Worm (Caenorhabditis elegans) whole organism, late embryonic: ENCODE results near the gene Y48A6B.7.
A peak's percentile ranks its signal among the peaks of the same experiment; 100 is the strongest.

Experiments
- C08G9.2 ChIP-seq: sonication (generic microtip); optimal IDR thresholded peaks from 2 replicates; lab custom pipeline; 2016; ENCODE audit warnings: mild to moderate bottlenecking, missing genetic modification characterization, moderate library complexity, missing compliant biosample characterization
- F13H6.1 ChIP-seq: sonication (generic microtip); optimal IDR thresholded peaks from 2 replicates; lab custom pipeline; 2016; ENCODE audit warnings: missing genetic modification characterization, missing compliant biosample characterization
- K02D7.2 ChIP-seq: sonication (generic microtip); optimal IDR thresholded peaks from 2 replicates; lab custom pipeline; 2017; ENCODE audit warnings: mild to moderate bottlenecking, missing genetic modification characterization, missing compliant biosample characterization
- T23F11.4 ChIP-seq: fragments of 200-800 bp; sonication (Bioruptor generic); optimal IDR thresholded peaks from 2 replicates; lab custom pipeline; 2018; ENCODE audit warnings: mild to moderate bottlenecking, missing genetic modification characterization, missing compliant biosample characterization
- Y22D7AL.16 ChIP-seq: sonication (generic microtip); optimal IDR thresholded peaks from 2 replicates; lab custom pipeline; 2016; ENCODE audit warnings: missing genetic modification characterization, missing compliant biosample characterization
- ahr-1 ChIP-seq: sonication (generic microtip); optimal IDR thresholded peaks from 2 replicates; lab custom pipeline; 2016; ENCODE audit warnings: missing genetic modification characterization, missing compliant biosample characterization
- ceh-19 ChIP-seq: fragments of 200-800 bp; sonication (Bioruptor generic); optimal IDR thresholded peaks from 2 replicates; lab custom pipeline; 2018; ENCODE audit warnings: mild to moderate bottlenecking, missing genetic modification characterization, missing compliant biosample characterization
- ceh-22 ChIP-seq: sonication (generic microtip); optimal IDR thresholded peaks from 2 replicates; lab custom pipeline; 2017; ENCODE audit warnings: missing biosample characterization, missing genetic modification characterization
- ceh-24 ChIP-seq: sonication (generic microtip); optimal IDR thresholded peaks from 2 replicates; lab custom pipeline; 2016; ENCODE audit warnings: mild to moderate bottlenecking, missing genetic modification characterization, missing compliant biosample characterization
- ceh-31 ChIP-seq: sonication (generic microtip); optimal IDR thresholded peaks from 2 replicates; lab custom pipeline; 2016; ENCODE audit warnings: missing genetic modification characterization, missing compliant biosample characterization
- ceh-34 ChIP-seq: sonication (generic microtip); optimal IDR thresholded peaks from 2 replicates; lab custom pipeline; 2016; ENCODE audit warnings: mild to moderate bottlenecking, missing genetic modification characterization, missing compliant biosample characterization
- ceh-45 ChIP-seq: fragments of 200-800 bp; sonication (Bioruptor generic); IDR thresholded peaks from 2 replicates; pipeline ENCODE4 v1.3.6; 2022; ENCODE audit warnings: missing genetic modification reagents, missing genetic modification characterization, missing compliant biosample characterization
- ceh-6 ChIP-seq: fragments of 200-800 bp; sonication (Bioruptor generic); optimal IDR thresholded peaks from 2 replicates; lab custom pipeline; 2018; ENCODE audit warnings: mild to moderate bottlenecking, missing genetic modification characterization, missing compliant biosample characterization
- ceh-9 ChIP-seq: sonication (generic microtip); optimal IDR thresholded peaks from 2 replicates; lab custom pipeline; 2016; ENCODE audit warnings: mild to moderate bottlenecking, missing genetic modification characterization, inconsistent platforms, missing compliant biosample characterization
- dmd-4 ChIP-seq: sonication (generic microtip); optimal IDR thresholded peaks from 2 replicates; lab custom pipeline; 2016; ENCODE audit warnings: borderline replicate concordance, missing genetic modification characterization, missing compliant biosample characterization
- dve-1 ChIP-seq: sonication (generic microtip); optimal IDR thresholded peaks from 2 replicates; lab custom pipeline; 2017; ENCODE audit warnings: antibody characterized with exemption, mild to moderate bottlenecking, missing genetic modification characterization, missing compliant biosample characterization
- elt-2 ChIP-seq: sonication (generic microtip); optimal IDR thresholded peaks from 2 replicates; lab custom pipeline; 2016; ENCODE audit warnings: missing genetic modification reagents, missing genetic modification characterization, missing compliant biosample characterization
- elt-4 ChIP-seq: sonication (generic microtip); optimal IDR thresholded peaks from 2 replicates; lab custom pipeline; 2016; ENCODE audit warnings: missing genetic modification characterization, missing compliant biosample characterization
- fax-1 ChIP-seq: sonication (generic microtip); optimal IDR thresholded peaks from 2 replicates; lab custom pipeline; 2016; ENCODE audit warnings: missing genotype, missing genetic modification characterization, missing compliant biosample characterization
- fkh-6 ChIP-seq: sonication (generic microtip); optimal IDR thresholded peaks from 2 replicates; lab custom pipeline; 2016; ENCODE audit warnings: missing genetic modification characterization, missing compliant biosample characterization
- hlh-13 ChIP-seq: fragments of 200-800 bp; sonication (Bioruptor generic); optimal IDR thresholded peaks from 2 replicates; lab custom pipeline; 2018; ENCODE audit warnings: mild to moderate bottlenecking, missing genetic modification characterization, missing compliant biosample characterization
- hlh-6 ChIP-seq: sonication (generic microtip); optimal IDR thresholded peaks from 2 replicates; lab custom pipeline; 2016; ENCODE audit warnings: missing genotype, missing genetic modification characterization, missing compliant biosample characterization
- lin-11 ChIP-seq: fragments of 200-800 bp; sonication (Bioruptor generic); optimal IDR thresholded peaks from 2 replicates; lab custom pipeline; 2018; ENCODE audit warnings: mild to moderate bottlenecking, missing genetic modification characterization, missing compliant biosample characterization
- madf-2 ChIP-seq: sonication (generic microtip); optimal IDR thresholded peaks from 2 replicates; lab custom pipeline; 2017; ENCODE audit warnings: missing genetic modification characterization, missing compliant biosample characterization
- mec-3 ChIP-seq: sonication (generic microtip); optimal IDR thresholded peaks from 2 replicates; lab custom pipeline; 2016; ENCODE audit warnings: borderline replicate concordance, missing genetic modification characterization, missing compliant biosample characterization
- nfya-1 ChIP-seq: sonication (generic microtip); optimal IDR thresholded peaks from 2 replicates; lab custom pipeline; 2017; ENCODE audit warnings: missing genetic modification characterization, mild to moderate bottlenecking, missing compliant biosample characterization, antibody characterized with exemption, moderate library complexity
- nhr-11 ChIP-seq: fragments of 150-350 bp; optimal IDR thresholded peaks from 2 replicates; lab custom pipeline; 2014; ENCODE audit warnings: missing biosample characterization, missing genetic modification characterization
- npax-4 ChIP-seq: sonication (generic microtip); optimal IDR thresholded peaks from 2 replicates; lab custom pipeline; 2016; ENCODE audit warnings: missing genetic modification characterization, missing compliant biosample characterization
- odd-2 ChIP-seq: sonication (generic microtip); optimal IDR thresholded peaks from 2 replicates; lab custom pipeline; 2017; ENCODE audit warnings: antibody characterized with exemption, mild to moderate bottlenecking, missing genetic modification characterization, missing compliant biosample characterization
- pag-3 ChIP-seq: sonication (generic microtip); optimal IDR thresholded peaks from 2 replicates; lab custom pipeline; 2016; ENCODE audit warnings: missing compliant biosample characterization, missing genetic modification characterization, borderline replicate concordance
- pax-1 ChIP-seq: fragments of 150-350 bp; optimal IDR thresholded peaks from 2 replicates; lab custom pipeline; 2014; ENCODE audit warnings: missing biosample characterization, missing genetic modification characterization
- pha-4 ChIP-seq: fragments of 150-350 bp; optimal IDR thresholded peaks from 2 replicates; lab custom pipeline; 2018; ENCODE audit warnings: missing biosample characterization, missing genetic modification reagents, missing genetic modification characterization
- pqm-1 ChIP-seq: sonication (generic microtip); optimal IDR thresholded peaks from 2 replicates; lab custom pipeline; 2016; ENCODE audit warnings: missing genetic modification characterization, missing compliant biosample characterization
- ref-2 ChIP-seq: sonication (generic microtip); optimal IDR thresholded peaks from 2 replicates; lab custom pipeline; 2016; ENCODE audit warnings: missing genetic modification characterization, missing compliant biosample characterization
- rnt-1 ChIP-seq: sonication (generic microtip); optimal IDR thresholded peaks from 2 replicates; lab custom pipeline; 2016; ENCODE audit warnings: missing genetic modification characterization, missing compliant biosample characterization
- sdc-2 ChIP-seq: sonication (generic microtip); optimal IDR thresholded peaks from 2 replicates; lab custom pipeline; 2016; ENCODE audit warnings: missing genotype, missing genetic modification characterization, missing compliant biosample characterization
- sox-4 ChIP-seq: sonication (generic microtip); optimal IDR thresholded peaks from 2 replicates; lab custom pipeline; 2017; ENCODE audit warnings: mild to moderate bottlenecking, missing genetic modification characterization, inconsistent platforms, missing compliant biosample characterization
- tbx-7 ChIP-seq: sonication (generic microtip); optimal IDR thresholded peaks from 2 replicates; lab custom pipeline; 2016; ENCODE audit warnings: missing genotype, missing genetic modification characterization, missing compliant biosample characterization
- ttx-3 ChIP-seq: sonication (generic microtip); optimal IDR thresholded peaks from 2 replicates; lab custom pipeline; 2016; ENCODE audit warnings: missing genetic modification reagents, missing genetic modification characterization, missing compliant biosample characterization
- unc-42 ChIP-seq: sonication (generic microtip); optimal IDR thresholded peaks from 2 replicates; lab custom pipeline; 2016; ENCODE audit warnings: missing genotype, missing genetic modification characterization, missing compliant biosample characterization
- unc-55 ChIP-seq: sonication (generic microtip); optimal IDR thresholded peaks from 2 replicates; lab custom pipeline; 2017; ENCODE audit warnings: missing biosample characterization, missing genetic modification reagents, missing genetic modification characterization
- unc-86 ChIP-seq: sonication (generic microtip); optimal IDR thresholded peaks from 2 replicates; lab custom pipeline; 2016; ENCODE audit warnings: missing genetic modification characterization, missing compliant biosample characterization
- ztf-16 ChIP-seq: sonication (generic microtip); optimal IDR thresholded peaks from 2 replicates; lab custom pipeline; 2017; ENCODE audit warnings: missing genetic modification characterization, missing compliant biosample characterization

Gene Y48A6B.7

ce11 chrIII:11036640-11037039, 10.3 kb upstream of the Y48A6B.7 start, which contains the start of gene spat-2:
spat-2 (plus strand) TSS chrIII:11036940.
- TF ChIP-seq Y22D7AL.16 (tag; lab: Kevin White, UChicago), result no peak
- no peak for TF ChIP-seq ref-2
- TF ChIP-seq pha-4 (tag; lab: Kevin White, UChicago), result no peak
- TF ChIP-seq sdc-2 (tag; lab: Kevin White, UChicago), result no peak
- no peak for TF ChIP-seq odd-2 (tag; lab: Kevin White, UChicago)
- TF ChIP-seq tbx-7 (tag; lab: Kevin White, UChicago), result no peak
- TF ChIP-seq hlh-6 (tag; lab: Kevin White, UChicago), result no peak
- TF ChIP-seq pqm-1, result no peak
- TF ChIP-seq F13H6.1 (tag; lab: Kevin White, UChicago), result no peak
- no peak for TF ChIP-seq ceh-19 (GFP tag; lab: Kevin White, UChicago)
- no peak for TF ChIP-seq rnt-1 (tag; lab: Kevin White, UChicago)
- no peak for TF ChIP-seq dmd-4
- TF ChIP-seq K02D7.2 (tag; lab: Kevin White, UChicago), result no peak
- no peak for TF ChIP-seq nhr-11 (tag; lab: Kevin White, UChicago)
- no peak for TF ChIP-seq npax-4
- TF ChIP-seq ttx-3 (tag; lab: Kevin White, UChicago), result no peak
- TF ChIP-seq ceh-9, result no peak
- TF ChIP-seq sox-4 (tag; lab: Kevin White, UChicago), result no peak
- no peak for TF ChIP-seq fkh-6 (tag; lab: Kevin White, UChicago)

ce11 chrIII:11036132-11036531, 9.8 kb upstream of the Y48A6B.7 start:
- TF ChIP-seq ztf-16 (tag; lab: Kevin White, UChicago), result no peak
- TF ChIP-seq K02D7.2 (tag; lab: Kevin White, UChicago), result no peak
- peak; percentile 48 for TF ChIP-seq unc-55
- no peak for TF ChIP-seq mec-3 (tag; lab: Kevin White, UChicago)
- no peak for TF ChIP-seq hlh-13 (GFP tag; lab: Kevin White, UChicago)
- no peak for TF ChIP-seq dve-1 (tag; lab: Kevin White, UChicago)
- TF ChIP-seq nfya-1 (tag; lab: Kevin White, UChicago), result peak; percentile 61
- peak; percentile 21 for TF ChIP-seq ceh-31 (tag; lab: Kevin White, UChicago)
- peak; percentile 6 for TF ChIP-seq unc-42 (tag; lab: Kevin White, UChicago)
- no peak for TF ChIP-seq pag-3 (tag; lab: Kevin White, UChicago)
- TF ChIP-seq unc-86 (tag; lab: Kevin White, UChicago), result peak; percentile 1
- no peak for TF ChIP-seq dmd-4
- TF ChIP-seq ceh-22 (tag; lab: Kevin White, UChicago), result no peak
- TF ChIP-seq pax-1, result peak; percentile 41
- TF ChIP-seq C08G9.2 (tag; lab: Kevin White, UChicago), result no peak
- no peak for TF ChIP-seq tbx-7 (tag; lab: Kevin White, UChicago)
- no peak for TF ChIP-seq T23F11.4 (GFP tag; lab: Kevin White, UChicago)
- TF ChIP-seq npax-4, result no peak
- TF ChIP-seq ceh-34, result no peak
- no peak for TF ChIP-seq lin-11 (tag; lab: Kevin White, UChicago)
- no peak for TF ChIP-seq ceh-24 (tag; lab: Kevin White, UChicago)
- TF ChIP-seq ceh-45 (GFP tag; lab: Robert Waterston, UW), result no peak

- TF ChIP-seq pqm-1 (no peak), madf-2 (tag; lab: Kevin White, UChicago) (no peak), pha-4 (tag; lab: Kevin White, UChicago) (no peak), elt-2 (tag; lab: Kevin White, UChicago) (no peak), elt-4 (tag; lab: Kevin White, UChicago) (no peak), ahr-1 (no peak), Y22D7AL.16 (tag; lab: Kevin White, UChicago) (no peak), fax-1 (tag; lab: Kevin White, UChicago) (no peak), pag-3 (tag; lab: Kevin White, UChicago) (no peak), ceh-6 (GFP tag; lab: Kevin White, UChicago) (no peak)
Measured at ce11 chrIII:11032872-11033271, 6.5 kb upstream of the Y48A6B.7 start, which contains the start of gene Y48A6B.9. Y48A6B.9 (plus strand) TSS chrIII:11033172.
